Worm (Caenorhabditis elegans): ENCODE results near the gene fbxb-99.

Gene fbxb-99

ce11 chrII:3757499-3757898 is 35.7 kb downstream of the fbxb-99 start, which contains the start of gene srx-111:
Gene srx-111, plus strand, starts transcription at chrII:3757799.
- TF ChIP-seq ceh-82 (tag; optimal IDR thresholded peaks at IDR 0.05) (no peak), elt-3 (tag; optimal IDR thresholded peaks at IDR 0.05) (no peak), jun-1 (tag; optimal IDR thresholded peaks at IDR 0.05) (no peak), nhr-12 (tag; optimal IDR thresholded peaks at IDR 0.05) (no peak), nhr-76 (tag; optimal IDR thresholded peaks at IDR 0.05) (no peak), ceh-16 (tag; optimal IDR thresholded peaks at IDR 0.05) (no peak), nhr-77 (tag; optimal IDR thresholded peaks at IDR 0.05) (no peak), snpc-4 (tag; optimal IDR thresholded peaks at IDR 0.05) (no peak), hmg-11 (tag; optimal IDR thresholded peaks at IDR 0.05) (no peak), tbx-2 (tag; optimal IDR thresholded peaks at IDR 0.05) (no peak), lin-15B (tag; optimal IDR thresholded peaks at IDR 0.05) (no peak), ceh-28 (tag; optimal IDR thresholded peaks at IDR 0.05) (no peak), mdl-1 (tag; optimal IDR thresholded peaks at IDR 0.05) (no peak), skn-1 (tag; optimal IDR thresholded peaks at IDR 0.05) (no peak), nhr-67 (tag; optimal IDR thresholded peaks at IDR 0.05) (no peak), R02D3.7 (tag; optimal IDR thresholded peaks at IDR 0.05) (no peak), nhr-28 (tag; optimal IDR thresholded peaks at IDR 0.05) (no peak)

ce11 chrII:3753598-3753997 is 39.6 kb downstream of the fbxb-99 start, which contains the start of gene rcd-1:
Gene rcd-1, plus strand, starts transcription at chrII:3753898.
- TF ChIP-seq nhr-76 (tag; optimal IDR thresholded peaks at IDR 0.05) (no peak), nhr-77 (tag; optimal IDR thresholded peaks at IDR 0.05) (no peak), ZK546.5 (tag; optimal IDR thresholded peaks at IDR 0.05) (no peak)

ce11 chrII:3752184-3752583 is 41.1 kb downstream of the fbxb-99 start, which contains the start of gene sdz-11:
Gene sdz-11, minus strand, starts transcription at chrII:3752284.
- TF ChIP-seq hmg-11 (tag; optimal IDR thresholded peaks at IDR 0.05) (no peak), nhr-76 (tag; optimal IDR thresholded peaks at IDR 0.05) (no peak), fkh-2 (tag; optimal IDR thresholded peaks at IDR 0.05) (no peak), nhr-67 (tag; optimal IDR thresholded peaks at IDR 0.05) (no peak), ceh-28 (tag; optimal IDR thresholded peaks at IDR 0.05) (no peak)

ce11 chrII:3750685-3751084 is 42.6 kb downstream of the fbxb-99 start, which contains the start of gene fbxb-91:
Gene fbxb-91, minus strand, starts transcription at chrII:3750785.
- no peak for TF ChIP-seq pqm-1 (tag; optimal IDR thresholded peaks at IDR 0.05)

- TF ChIP-seq snpc-4 (tag; optimal IDR thresholded peaks at IDR 0.05): no peak
- no peak for TF ChIP-seq R02D3.7 (tag; optimal IDR thresholded peaks at IDR 0.05)
- no peak for TF ChIP-seq aly-2 (tag; optimal IDR thresholded peaks at IDR 0.05)
- TF ChIP-seq nhr-237 (tag; optimal IDR thresholded peaks at IDR 0.05): no peak
- no peak for TF ChIP-seq ceh-82 (tag; optimal IDR thresholded peaks at IDR 0.05)
- TF ChIP-seq hmg-11 (tag; optimal IDR thresholded peaks at IDR 0.05): no peak
- TF ChIP-seq tbx-2 (tag; optimal IDR thresholded peaks at IDR 0.05): no peak
- TF ChIP-seq mml-1 (tag; optimal IDR thresholded peaks at IDR 0.05): no peak
- no peak for TF ChIP-seq nfya-1 (tag; optimal IDR thresholded peaks at IDR 0.05; ENCODE audit: insufficient read depth)
- no peak for TF ChIP-seq ceh-16 (tag; optimal IDR thresholded peaks at IDR 0.05)
- TF ChIP-seq sea-2 (GFP tag; optimal IDR thresholded peaks at IDR 0.05): no peak
- no peak for TF ChIP-seq fkh-10 (GFP tag; optimal IDR thresholded peaks at IDR 0.05)
- no peak for TF ChIP-seq elt-3 (tag; optimal IDR thresholded peaks at IDR 0.05)
These were observed 44.5 kb downstream of the fbxb-99 start, which contains the start of gene fbxb-90 for ce11 chrII:3748719-3749118. Gene fbxb-90, minus strand, starts transcription at chrII:3748819.

- TF ChIP-seq nhr-12 (tag; optimal IDR thresholded peaks at IDR 0.05): no peak
- TF ChIP-seq nhr-11 (tag; optimal IDR thresholded peaks at IDR 0.05): no peak
- TF ChIP-seq nhr-77 (tag; optimal IDR thresholded peaks at IDR 0.05): no peak
These were observed 45.8 kb downstream of the fbxb-99 start, which contains the start of gene fbxb-92 for ce11 chrII:3747405-3747804. Gene fbxb-92, minus strand, starts transcription at chrII:3747505.

- TF ChIP-seq elt-2 (tag; optimal IDR thresholded peaks at IDR 0.05) (peak; percentile 24), pha-4 (tag; optimal IDR thresholded peaks at IDR 0.05) (peak; percentile 76), nfya-1 (tag; optimal IDR thresholded peaks at IDR 0.05; ENCODE audit: insufficient read depth) (no peak), pqm-1 (tag; optimal IDR thresholded peaks at IDR 0.05) (peak; percentile 51)
These were observed 49.5 kb downstream of the fbxb-99 start, which contains the start of gene nta-1 for ce11 chrII:3743684-3744200. Gene nta-1, minus strand, starts transcription at chrII:3743814.
